Worm (Caenorhabditis elegans) whole organism, young adult: Measurements from ENCODE around the gene F22H10.6.

Experiments used
- B0261.1 ChIP-seq: sonication (generic microtip); optimal IDR thresholded peaks from 2 replicates; lab custom pipeline; 2016; ENCODE audit warnings: mild to moderate bottlenecking, missing genetic modification characterization, moderate library complexity, missing compliant biosample characterization
- F23B12.7 ChIP-seq: sonication (generic microtip); optimal IDR thresholded peaks from 2 replicates; lab custom pipeline; 2017; ENCODE audit warnings: missing genetic modification characterization, mild to moderate bottlenecking, missing compliant biosample characterization, antibody characterized with exemption, moderate library complexity; ENCODE audit not compliant: insufficient read depth
- F33H1.4 ChIP-seq: fragments of 200-800 bp; sonication (Bioruptor generic); IDR thresholded peaks from 2 replicates; pipeline ENCODE4 v1.3.6; 2022; ENCODE audit warnings: missing genetic modification reagents, missing genetic modification characterization, missing compliant biosample characterization
- F52B5.7 ChIP-seq: sonication (generic microtip); optimal IDR thresholded peaks from 2 replicates; lab custom pipeline; 2016; ENCODE audit warnings: mild to moderate bottlenecking, missing genetic modification characterization, missing compliant biosample characterization
- Y53F4B.3 ChIP-seq: fragments of 200-800 bp; sonication (Bioruptor generic); IDR thresholded peaks from 2 replicates; pipeline ENCODE4 v1.3.6; 2022; ENCODE audit warnings: missing genetic modification reagents, missing genetic modification characterization, missing compliant biosample characterization
- Y53G8AR.9 ChIP-seq: fragments of 200-800 bp; sonication (Bioruptor generic); conservative IDR thresholded peaks from 2 replicates; pipeline ENCODE4 v1.3.6; 2022; ENCODE audit warnings: missing genetic modification reagents, missing genetic modification characterization, missing compliant biosample characterization
- Y56A3A.18 ChIP-seq: fragments of 200-800 bp; sonication (Bioruptor generic); IDR thresholded peaks from 2 replicates; pipeline ENCODE4 v1.3.6; 2022; ENCODE audit warnings: missing genetic modification reagents, missing genetic modification characterization, missing compliant biosample characterization
- Y79H2A.3 ChIP-seq: fragments of 200-800 bp; sonication (Bioruptor generic); conservative IDR thresholded peaks from 2 replicates; pipeline ENCODE4 v1.3.6; 2022; ENCODE audit warnings: missing genetic modification reagents, missing genetic modification characterization, missing compliant biosample characterization
- atf-7 ChIP-seq: sonication (generic microtip); optimal IDR thresholded peaks from 2 replicates; lab custom pipeline; 2017; ENCODE audit warnings: mild to moderate bottlenecking, missing genetic modification characterization, missing compliant biosample characterization
- attf-5 ChIP-seq: fragments of 200-800 bp; sonication (Bioruptor generic); optimal IDR thresholded peaks from 2 replicates; lab custom pipeline; 2018; ENCODE audit warnings: mild to moderate bottlenecking, missing genetic modification characterization, missing compliant biosample characterization
- bed-1 ChIP-seq: fragments of 200-800 bp; sonication (Bioruptor generic); IDR thresholded peaks from 2 replicates; pipeline ENCODE4 v1.3.6; 2022; ENCODE audit warnings: missing genetic modification reagents, missing genetic modification characterization, missing compliant biosample characterization
- bed-2 ChIP-seq: fragments of 200-800 bp; sonication (Bioruptor generic); IDR thresholded peaks from 2 replicates; pipeline ENCODE4 v1.3.6; 2022; ENCODE audit warnings: missing genetic modification reagents, missing genetic modification characterization, missing compliant biosample characterization
- cebp-2 ChIP-seq: fragments of 200-800 bp; sonication (Bioruptor generic); IDR thresholded peaks from 2 replicates; pipeline ENCODE4 v1.3.6; 2022; ENCODE audit warnings: missing genetic modification characterization, missing compliant biosample characterization
- ceh-40 ChIP-seq: fragments of 200-800 bp; sonication (Bioruptor generic); IDR thresholded peaks from 2 replicates; pipeline ENCODE4 v1.3.6; 2022; ENCODE audit warnings: missing genetic modification characterization, missing compliant biosample characterization
- chd-7 ChIP-seq: sonication (generic microtip); optimal IDR thresholded peaks from 2 replicates; lab custom pipeline; 2016; ENCODE audit warnings: mild to moderate bottlenecking, missing genetic modification characterization, moderate library complexity, missing compliant biosample characterization
- die-1 ChIP-seq: sonication (generic microtip); optimal IDR thresholded peaks from 2 replicates; lab custom pipeline; 2016; ENCODE audit warnings: missing genotype, mild to moderate bottlenecking, missing genetic modification characterization, missing compliant biosample characterization
- dox-1 ChIP-seq: fragments of 200-800 bp; sonication (Bioruptor generic); IDR thresholded peaks from 2 replicates; pipeline ENCODE4 v1.3.6; 2022; ENCODE audit warnings: missing genetic modification reagents, missing genetic modification characterization, missing compliant biosample characterization
- dpl-1 ChIP-seq: fragments of 150-350 bp; optimal IDR thresholded peaks from 2 replicates; lab custom pipeline; 2014; ENCODE audit warnings: missing biosample characterization, missing genetic modification reagents, missing genetic modification characterization
- egl-44 ChIP-seq: fragments of 200-800 bp; sonication (Bioruptor generic); IDR thresholded peaks from 2 replicates; pipeline ENCODE4 v1.3.6; 2022; ENCODE audit warnings: missing genetic modification reagents, missing genetic modification characterization, missing compliant biosample characterization
- gei-17 ChIP-seq: fragments of 200-800 bp; sonication (Bioruptor generic); optimal IDR thresholded peaks from 2 replicates; lab custom pipeline; 2018; ENCODE audit warnings: mild to moderate bottlenecking, missing genetic modification characterization, missing compliant biosample characterization
- him-1 ChIP-seq: sonication (generic microtip); optimal IDR thresholded peaks from 2 replicates; lab custom pipeline; 2016; ENCODE audit warnings: missing genotype, missing genetic modification reagents, missing genetic modification characterization, missing compliant biosample characterization
- hmg-1.2 ChIP-seq: fragments of 200-800 bp; sonication (Bioruptor generic); IDR thresholded peaks from 2 replicates; pipeline ENCODE4 v1.3.6; 2022; ENCODE audit warnings: missing genetic modification reagents, missing genetic modification characterization, missing compliant biosample characterization
- lag-1 ChIP-seq: fragments of 200-800 bp; sonication (Bioruptor generic); IDR thresholded peaks from 2 replicates; pipeline ENCODE4 v1.3.6; 2022; ENCODE audit warnings: missing genetic modification reagents, missing genetic modification characterization, missing compliant biosample characterization
- let-607 ChIP-seq, 2 experiments: fragments of 200-800 bp in 1 of 2; sonication (Bioruptor generic) in 1 of 2; sonication (generic microtip) in 1 of 2; optimal IDR thresholded peaks; 2 replicates each; lab custom pipeline; 2016 to 2018; ENCODE audit warnings: mild to moderate bottlenecking in 2 of 2, missing compliant biosample characterization in 2 of 2, missing genetic modification characterization in 2 of 2, moderate library complexity in 2 of 2, missing genotype in 1 of 2
- lin-35 ChIP-seq, 3 experiments: fragments of 150-350 bp in 2 of 3; sonication (generic microtip) in 1 of 3; optimal IDR thresholded peaks; 2 replicates each; lab custom pipeline; 2014 to 2018; ENCODE audit warnings: missing biosample characterization in 3 of 3, missing genetic modification characterization in 3 of 3, missing genetic modification reagents in 3 of 3
- lin-40 ChIP-seq: sonication (generic microtip); optimal IDR thresholded peaks from 2 replicates; lab custom pipeline; 2016; ENCODE audit warnings: missing genetic modification characterization, mild to moderate bottlenecking, missing compliant biosample characterization, missing genotype, missing genetic modification reagents
- lsy-27 ChIP-seq: sonication (generic microtip); optimal IDR thresholded peaks from 2 replicates; lab custom pipeline; 2017; ENCODE audit warnings: missing genetic modification characterization, mild to moderate bottlenecking, missing compliant biosample characterization, antibody characterized with exemption, missing genotype, borderline replicate concordance; ENCODE audit not compliant: insufficient read depth
- madf-3 ChIP-seq: fragments of 200-800 bp; sonication (Bioruptor generic); IDR thresholded peaks from 2 replicates; pipeline ENCODE4 v1.3.6; 2022; ENCODE audit warnings: missing genetic modification reagents, missing genetic modification characterization, missing compliant biosample characterization
- mes-4 ChIP-seq: sonication (generic microtip); optimal IDR thresholded peaks from 2 replicates; lab custom pipeline; 2016; ENCODE audit warnings: missing genotype, missing genetic modification characterization, missing compliant biosample characterization
- mxl-1 ChIP-seq: sonication (generic microtip); optimal IDR thresholded peaks from 2 replicates; lab custom pipeline; 2016; ENCODE audit warnings: missing genetic modification characterization, missing compliant biosample characterization
- nfyb-1 ChIP-seq: fragments of 200-800 bp; sonication (Bioruptor generic); IDR thresholded peaks from 2 replicates; pipeline ENCODE4 v1.3.6; 2022; ENCODE audit warnings: missing genetic modification reagents, missing genetic modification characterization, missing compliant biosample characterization
- nhr-80 ChIP-seq: sonication (generic microtip); optimal IDR thresholded peaks from 2 replicates; lab custom pipeline; 2016; ENCODE audit warnings: missing genetic modification characterization, missing compliant biosample characterization
- nhr-90 ChIP-seq: sonication (generic microtip); optimal IDR thresholded peaks from 2 replicates; lab custom pipeline; 2016; ENCODE audit warnings: missing genotype, mild to moderate bottlenecking, missing genetic modification characterization, missing compliant biosample characterization
- rpc-1 ChIP-seq, 2 experiments: fragments of 150-350 bp in 1 of 2; sonication (generic microtip) in 1 of 2; optimal IDR thresholded peaks; 2 replicates each; lab custom pipeline; 2014 to 2018; ENCODE audit warnings: missing biosample characterization in 1 of 2, missing genetic modification characterization in 1 of 2, missing genetic modification reagents in 1 of 2, missing genotype in 1 of 2
- sea-2 ChIP-seq: fragments of 200-800 bp; sonication (Bioruptor generic); IDR thresholded peaks from 2 replicates; pipeline ENCODE4 v1.3.6; 2022; ENCODE audit warnings: missing genetic modification characterization, missing compliant biosample characterization
- snpc-1.3 ChIP-seq: sonication (generic microtip); optimal IDR thresholded peaks from 2 replicates; lab custom pipeline; 2017; ENCODE audit warnings: missing genetic modification characterization, mild to moderate bottlenecking, missing compliant biosample characterization, antibody characterized with exemption, moderate library complexity, missing genotype, missing genetic modification reagents; ENCODE audit not compliant: insufficient read depth
- snpc-3.4 ChIP-seq: sonication (generic microtip); optimal IDR thresholded peaks from 2 replicates; lab custom pipeline; 2017; ENCODE audit warnings: missing genetic modification characterization, mild to moderate bottlenecking, missing compliant biosample characterization, antibody characterized with exemption, moderate library complexity, missing genotype, missing genetic modification reagents
- snpc-4 ChIP-seq, 5 experiments: fragments of 150-350 bp in 1 of 5; sonication (generic microtip) in 4 of 5; optimal IDR thresholded peaks; 2 replicates each; lab custom pipeline; 2014 to 2018; ENCODE audit warnings: missing genetic modification characterization in 5 of 5, missing biosample characterization in 3 of 5, antibody characterized with exemption in 2 of 5, mild to moderate bottlenecking in 2 of 5, missing compliant biosample characterization in 2 of 5, missing genotype in 2 of 5, moderate library complexity in 2 of 5, missing genetic modification reagents in 1 of 5
- zfh-2 ChIP-seq: fragments of 200-800 bp; sonication (Bioruptor generic); conservative IDR thresholded peaks from 2 replicates; pipeline ENCODE4 v1.3.6; 2022; ENCODE audit warnings: missing genetic modification reagents, missing genetic modification characterization, missing compliant biosample characterization
- ztf-26 ChIP-seq: sonication (generic microtip); optimal IDR thresholded peaks from 2 replicates; lab custom pipeline; 2017; ENCODE audit warnings: missing genetic modification characterization, missing compliant biosample characterization
- ztf-6 ChIP-seq: fragments of 200-800 bp; sonication (Bioruptor generic); IDR thresholded peaks from 2 replicates; pipeline ENCODE4 v1.3.6; 2022; ENCODE audit warnings: missing genetic modification reagents, missing genetic modification characterization, missing compliant biosample characterization

Gene F22H10.6

ce11 chrX:16696822-16697221 is 5.7 kb upstream of the F22H10.6 start (continued):
- TF ChIP-seq egl-44 (GFP tag; lab: Robert Waterston, UW), result no peak
- no peak for TF ChIP-seq ztf-6 (GFP tag; lab: Robert Waterston, UW)
- TF ChIP-seq attf-5 (GFP tag; lab: Kevin White, UChicago), result no peak
- peak; percentile 89 for TF ChIP-seq zfh-2 (GFP tag; lab: Robert Waterston, UW)
- no peak for TF ChIP-seq snpc-4 (GFP tag; optimal IDR thresholded peaks at IDR 0.05; lab: Kevin White, UChicago)
- peak in 2 of 4 experiments; percentile 33 to 69 for TF ChIP-seq snpc-4 (tag; optimal IDR thresholded peaks at IDR 0.05; lab: Kevin White, UChicago)
- no peak for TF ChIP-seq chd-7 (tag; lab: Kevin White, UChicago)
- TF ChIP-seq sea-2 (GFP tag; lab: Robert Waterston, UW), result 0 out of 2 replicates have a peak, but pooled peaks have one; percentile 28
- no peak for TF ChIP-seq mes-4

- TF ChIP-seq Y56A3A.18 (GFP tag; lab: Robert Waterston, UW) (0 out of 2 replicates have a peak, but pooled peaks have one; percentile 44), cebp-2 (GFP tag; lab: Robert Waterston, UW) (no peak), nhr-80 (peak; percentile 36), dox-1 (GFP tag; lab: Robert Waterston, UW) (peak; percentile 30; the same call in 1 of the 2 replicates), lin-40 (tag; lab: Kevin White, UChicago) (no peak), gei-17 (GFP tag; lab: Kevin White, UChicago) (peak; percentile 68), mxl-1 (tag; lab: Kevin White, UChicago) (no peak)
Observed at ce11 chrX:16695184-16695583, 4.0 kb upstream of the F22H10.6 start.

- TF ChIP-seq bed-1 (GFP tag; lab: Robert Waterston, UW) (no peak), nhr-90 (tag; lab: Kevin White, UChicago) (no peak), snpc-4 (GFP tag; optimal IDR thresholded peaks at IDR 0.05; lab: Kevin White, UChicago) (peak; percentile 40), snpc-4 (tag; optimal IDR thresholded peaks at IDR 0.05; lab: Kevin White, UChicago) (peak in 1 of 4 experiments; percentile 62), lin-35 (GFP tag; optimal IDR thresholded peaks at IDR 0.05; lab: Kevin White, UChicago) (no peak), lag-1 (no peak), F33H1.4 (no peak), atf-7 (tag; lab: Kevin White, UChicago) (no peak), bed-2 (GFP tag; lab: Robert Waterston, UW) (no peak), lin-40 (tag; lab: Kevin White, UChicago) (no peak), rpc-1 (optimal IDR thresholded peaks at IDR 0.05; lab: Kevin White, UChicago) (peak; percentile 56), rpc-1 (tag; optimal IDR thresholded peaks at IDR 0.05; lab: Kevin White, UChicago) (peak; percentile 80), ceh-40 (GFP tag; lab: Robert Waterston, UW) (no peak), Y53F4B.3 (GFP tag; lab: Robert Waterston, UW) (no peak), snpc-1.3 (peak; percentile 59), die-1 (tag; lab: Kevin White, UChicago) (peak; percentile 20), lsy-27 (tag; lab: Kevin White, UChicago) (no peak), let-607 (tag; optimal IDR thresholded peaks at IDR 0.05; lab: Kevin White, UChicago) (no peak), chd-7 (tag; lab: Kevin White, UChicago) (no peak), nhr-80 (peak; percentile 51), F23B12.7 (no peak), mes-4 (no peak), mxl-1 (tag; lab: Kevin White, UChicago) (no peak), dpl-1 (no peak), hmg-1.2 (GFP tag; lab: Robert Waterston, UW) (peak; percentile 57), Y79H2A.3 (GFP tag; lab: Robert Waterston, UW) (0 out of 2 replicates have a peak, but pooled peaks have one; percentile 43), ztf-26 (no peak), him-1 (tag; lab: Kevin White, UChicago) (peak; percentile 59), snpc-3.4 (tag; lab: Kevin White, UChicago) (no peak), madf-3 (GFP tag; lab: Robert Waterston, UW) (no peak), F52B5.7 (tag; lab: Kevin White, UChicago) (no peak), B0261.1 (tag; lab: Kevin White, UChicago) (peak; percentile 75), Y53G8AR.9 (GFP tag; lab: Robert Waterston, UW) (no peak), nfyb-1 (GFP tag; lab: Robert Waterston, UW) (peak; percentile 58; the same call in 1 of the 2 replicates)
Observed at ce11 chrX:16689852-16690473, 1.2 kb downstream of the F22H10.6 start.
